Fruit fly (Drosophila melanogaster) whole organism, adult: ENCODE data around the gene Plzf.

Experiments
- CG12768 ChIP-seq: fragments of 200-800 bp; sonication (Bioruptor generic); optimal IDR thresholded peaks from 2 replicates; lab custom pipeline; 2017; ENCODE audit warnings: missing biosample characterization, missing genetic modification characterization, mild to moderate bottlenecking, moderate library complexity, missing genetic modification reagents
- Clk ChIP-seq: fragments of 200-800 bp; sonication (Bioruptor generic); optimal IDR thresholded peaks from 2 replicates; lab custom pipeline; 2017; ENCODE audit warnings: missing biosample characterization, missing genetic modification characterization
- Crg-1 ChIP-seq: fragments of 200-800 bp; sonication (Bioruptor generic); optimal IDR thresholded peaks from 2 replicates; lab custom pipeline; 2016; ENCODE audit warnings: missing biosample characterization, missing genetic modification characterization
- bab1 ChIP-seq: fragments of 200-800 bp; sonication (Bioruptor generic); optimal IDR thresholded peaks from 3 replicates; lab custom pipeline; 2019; ENCODE audit warnings: missing biosample characterization, mild to moderate bottlenecking, missing genetic modification characterization, moderate library complexity
- kay ChIP-seq: fragments of 200-800 bp; sonication (Bioruptor generic); peaks from one replicate; lab custom pipeline; 2016; ENCODE audit warnings: missing biosample characterization, missing genetic modification characterization, borderline replicate concordance
- tj ChIP-seq: fragments of 200-800 bp; sonication (Bioruptor generic); optimal IDR thresholded peaks from 3 replicates; lab custom pipeline; 2017; ENCODE audit warnings: missing biosample characterization, mild to moderate bottlenecking, missing genetic modification characterization, moderate library complexity

DNA sequence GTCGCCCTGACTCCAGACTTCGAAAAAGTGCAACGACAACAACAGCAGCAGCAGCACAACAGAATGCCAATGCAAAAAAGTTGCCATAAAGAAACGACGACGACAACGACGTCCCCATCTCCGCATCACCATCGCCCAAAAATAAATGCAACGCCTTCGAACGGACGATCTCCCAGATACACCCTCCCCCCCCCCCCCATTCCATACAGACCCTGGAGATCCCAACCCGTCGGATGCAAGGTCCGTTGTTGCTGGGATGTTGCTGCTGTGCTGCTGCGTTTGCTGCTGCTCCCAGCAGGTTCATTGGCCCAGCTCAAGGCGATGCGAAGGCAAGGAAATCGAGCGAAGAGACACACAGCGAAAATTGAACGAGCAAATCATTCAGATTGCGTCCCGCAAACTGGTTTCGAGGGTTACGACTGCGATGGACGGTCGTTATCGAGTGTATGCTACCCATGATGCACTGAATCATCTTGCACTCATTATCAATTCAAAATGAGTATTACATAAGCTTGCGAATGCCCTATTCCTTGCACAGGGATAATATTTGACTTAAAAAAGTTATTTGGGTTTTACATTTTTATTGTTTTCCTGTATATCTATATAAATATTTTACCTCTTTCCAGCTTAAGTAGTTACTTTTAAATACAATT lies 34.9 kb downstream of the Plzf start:
- TF ChIP-seq CG12768 (GFP tag; lab: Kevin White, UChicago) (no peak), Crg-1 (GFP tag; lab: Kevin White, UChicago) (no peak), tj (GFP tag; lab: Kevin White, UChicago) (no peak), kay (GFP tag; lab: Kevin White, UChicago) (no peak), Clk (GFP tag; lab: Kevin White, UChicago) (no peak), bab1 (GFP tag; lab: Kevin White, UChicago) (no peak)
